Worm (Caenorhabditis elegans) whole organism, L2 larva: ENCODE results near the gene phyh-1.

Source experiments
- elt-3 ChIP-seq: sonication (generic microtip); optimal IDR thresholded peaks from 2 replicates; lab custom pipeline; 2017; ENCODE audit warnings: missing biosample characterization, missing genetic modification characterization
- fos-1 ChIP-seq: fragments of 150-350 bp; optimal IDR thresholded peaks from 2 replicates; lab custom pipeline; 2014; ENCODE audit warnings: missing biosample characterization, missing genetic modification characterization
- mab-5 ChIP-seq: fragments of 150-350 bp; optimal IDR thresholded peaks from 2 replicates; lab custom pipeline; 2014; ENCODE audit warnings: missing biosample characterization, missing genetic modification characterization
- snpc-4 ChIP-seq: fragments of 150-350 bp; optimal IDR thresholded peaks from 2 replicates; lab custom pipeline; 2014; ENCODE audit warnings: missing biosample characterization, missing genetic modification characterization
- zag-1 ChIP-seq: fragments of 150-350 bp; optimal IDR thresholded peaks from 2 replicates; lab custom pipeline; 2014; ENCODE audit warnings: missing biosample characterization, missing genetic modification characterization
- ztf-11 ChIP-seq: sonication (generic microtip); optimal IDR thresholded peaks from 2 replicates; lab custom pipeline; 2017; ENCODE audit warnings: missing biosample characterization, missing genetic modification characterization

DNA sequence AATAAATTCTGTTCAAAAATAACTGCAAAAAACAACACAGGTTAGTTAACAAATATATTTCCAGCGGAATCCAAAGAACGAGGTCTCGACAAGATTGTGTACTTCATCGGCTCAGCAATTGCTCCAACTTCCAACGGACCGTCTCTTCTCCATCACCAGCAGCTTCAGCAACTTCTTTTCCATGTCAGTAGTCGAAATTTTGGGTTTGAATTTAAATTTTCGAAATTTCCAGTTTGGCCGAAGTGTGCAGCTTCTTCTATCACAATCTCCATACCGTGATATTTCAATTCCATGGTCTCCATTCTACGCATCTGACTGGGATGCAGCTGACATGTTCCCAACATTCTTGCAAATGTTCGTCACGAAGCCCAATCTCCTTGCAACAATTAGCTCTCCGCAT, 5.8 kb downstream of the phyh-1 start:
- no peak for TF ChIP-seq zag-1 (tag; lab: Kevin White, UChicago)
- no peak for TF ChIP-seq fos-1 (tag; lab: Kevin White, UChicago)
- no peak for TF ChIP-seq elt-3 (tag; lab: Kevin White, UChicago)
- TF ChIP-seq snpc-4 (tag; lab: Kevin White, UChicago), result no peak
- no peak for TF ChIP-seq ztf-11 (tag; lab: Kevin White, UChicago)
- no peak for TF ChIP-seq mab-5 (tag; lab: Kevin White, UChicago)
